Worm (Caenorhabditis elegans) whole organism, midembryonic: ENCODE data around the gene cdh-3.

Source experiments
- T22C8.4 ChIP-seq: fragments of 200-800 bp; sonication (Bioruptor generic); IDR thresholded peaks from 2 replicates; pipeline ENCODE4 v1.3.6; 2022; ENCODE audit warnings: missing genetic modification characterization, missing compliant biosample characterization
- cog-1 ChIP-seq: sonication (generic microtip); optimal IDR thresholded peaks from 2 replicates; lab custom pipeline; 2016; ENCODE audit warnings: missing genetic modification characterization, missing compliant biosample characterization
- flt-1 ChIP-seq: fragments of 200-800 bp; sonication (Bioruptor generic); IDR thresholded peaks from 2 replicates; pipeline ENCODE4 v1.3.6; 2022; ENCODE audit warnings: missing genetic modification characterization, missing compliant biosample characterization
- klf-2 ChIP-seq: fragments of 200-800 bp; sonication (Bioruptor generic); conservative IDR thresholded peaks from 2 replicates; pipeline ENCODE4 v1.3.6; 2022; ENCODE audit warnings: missing genetic modification reagents, missing genetic modification characterization, missing compliant biosample characterization
- med-1 ChIP-seq: sonication (generic microtip); optimal IDR thresholded peaks from 2 replicates; lab custom pipeline; 2017; ENCODE audit warnings: missing genetic modification characterization, mild to moderate bottlenecking, missing compliant biosample characterization, antibody characterized with exemption, missing genetic modification reagents; ENCODE audit not compliant: insufficient read depth
- ref-1 ChIP-seq: fragments of 200-800 bp; sonication (Bioruptor generic); conservative IDR thresholded peaks from 2 replicates; pipeline ENCODE4 v1.3.6; 2022; ENCODE audit warnings: missing genetic modification reagents, missing genetic modification characterization, missing compliant biosample characterization
- tab-1 ChIP-seq: fragments of 200-800 bp; sonication (Bioruptor generic); IDR thresholded peaks from 2 replicates; pipeline ENCODE4 v1.3.6; 2022; ENCODE audit warnings: missing genetic modification characterization, missing compliant biosample characterization
- ztf-23 ChIP-seq: fragments of 200-800 bp; sonication (Bioruptor generic); IDR thresholded peaks from 2 replicates; pipeline ENCODE4 v1.3.6; 2022; ENCODE audit warnings: missing genetic modification reagents, missing genetic modification characterization, missing compliant biosample characterization
- ztf-29 ChIP-seq: fragments of 200-800 bp; sonication (Bioruptor generic); IDR thresholded peaks from 2 replicates; pipeline ENCODE4 v1.3.6; 2022; ENCODE audit warnings: missing genetic modification reagents, missing genetic modification characterization, missing compliant biosample characterization

The cdh-3 gene

ce11 chrIII:7722411-7722810 lies 31.8 kb downstream of the cdh-3 start:
- TF ChIP-seq ztf-23 (GFP tag; lab: Robert Waterston, UW) = no peak
- no peak for TF ChIP-seq tab-1 (GFP tag; lab: Robert Waterston, UW)
- no peak for TF ChIP-seq klf-2
- no peak for TF ChIP-seq ztf-29 (GFP tag; lab: Robert Waterston, UW)
- TF ChIP-seq med-1 (GFP tag; lab: Kevin White, UChicago) = no peak
- no peak for TF ChIP-seq cog-1 (tag; lab: Kevin White, UChicago)
- no peak for TF ChIP-seq ref-1 (GFP tag; lab: Robert Waterston, UW)
- TF ChIP-seq T22C8.4 = no peak
- TF ChIP-seq flt-1 = no peak

DNA sequence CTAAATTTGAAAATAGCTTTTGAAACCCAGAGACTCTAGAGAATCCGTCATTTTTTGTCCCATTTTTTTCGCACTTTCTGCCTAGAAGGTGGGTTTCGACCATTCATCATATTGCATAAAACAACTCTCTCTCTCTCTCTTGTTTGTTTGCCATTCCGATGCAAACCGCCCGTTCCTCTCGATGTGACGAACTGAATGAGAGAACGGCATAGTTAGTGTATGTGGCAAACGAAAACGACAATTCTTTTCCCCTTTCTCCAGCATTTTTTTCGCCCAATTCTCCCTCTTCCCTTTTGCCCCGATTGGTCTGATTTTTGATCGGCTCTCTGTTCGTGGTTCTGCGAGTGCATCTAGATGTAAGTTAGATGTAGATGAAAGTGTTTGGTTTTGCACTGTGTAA lies 32.7 kb downstream of the cdh-3 start:
- TF ChIP-seq tab-1 (GFP tag; lab: Robert Waterston, UW) (no peak), ztf-29 (GFP tag; lab: Robert Waterston, UW) (no peak), flt-1 (no peak), T22C8.4 (no peak), klf-2 (no peak), med-1 (GFP tag; lab: Kevin White, UChicago) (no peak), ztf-23 (GFP tag; lab: Robert Waterston, UW) (no peak), cog-1 (tag; lab: Kevin White, UChicago) (no peak), ref-1 (GFP tag; lab: Robert Waterston, UW) (no peak)

DNA sequence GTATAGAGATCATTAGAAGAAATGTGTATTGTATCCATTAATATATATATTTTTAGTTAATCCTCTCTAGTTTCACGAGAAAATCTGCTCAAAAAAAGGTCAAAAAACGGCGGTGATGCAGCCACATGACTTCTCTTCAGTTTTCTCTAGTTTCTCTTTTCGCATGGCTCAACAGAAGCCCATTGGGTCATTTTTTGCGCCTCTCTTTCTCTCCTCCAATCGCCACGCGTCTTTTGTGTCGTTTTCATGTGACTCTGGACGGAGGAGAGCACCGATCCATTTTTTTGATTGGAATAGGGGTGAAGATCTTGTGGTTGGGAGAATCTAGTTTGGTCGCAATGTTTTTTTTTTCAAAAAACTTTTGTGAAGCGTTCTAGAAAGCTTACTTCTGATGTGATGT lies 33.4 kb downstream of the cdh-3 start:
- TF ChIP-seq flt-1 (no peak), tab-1 (GFP tag; lab: Robert Waterston, UW) (no peak), ztf-23 (GFP tag; lab: Robert Waterston, UW) (no peak), ref-1 (GFP tag; lab: Robert Waterston, UW) (no peak), T22C8.4 (no peak), med-1 (GFP tag; lab: Kevin White, UChicago) (no peak), cog-1 (tag; lab: Kevin White, UChicago) (no peak), ztf-29 (GFP tag; lab: Robert Waterston, UW) (no peak), klf-2 (no peak)

DNA sequence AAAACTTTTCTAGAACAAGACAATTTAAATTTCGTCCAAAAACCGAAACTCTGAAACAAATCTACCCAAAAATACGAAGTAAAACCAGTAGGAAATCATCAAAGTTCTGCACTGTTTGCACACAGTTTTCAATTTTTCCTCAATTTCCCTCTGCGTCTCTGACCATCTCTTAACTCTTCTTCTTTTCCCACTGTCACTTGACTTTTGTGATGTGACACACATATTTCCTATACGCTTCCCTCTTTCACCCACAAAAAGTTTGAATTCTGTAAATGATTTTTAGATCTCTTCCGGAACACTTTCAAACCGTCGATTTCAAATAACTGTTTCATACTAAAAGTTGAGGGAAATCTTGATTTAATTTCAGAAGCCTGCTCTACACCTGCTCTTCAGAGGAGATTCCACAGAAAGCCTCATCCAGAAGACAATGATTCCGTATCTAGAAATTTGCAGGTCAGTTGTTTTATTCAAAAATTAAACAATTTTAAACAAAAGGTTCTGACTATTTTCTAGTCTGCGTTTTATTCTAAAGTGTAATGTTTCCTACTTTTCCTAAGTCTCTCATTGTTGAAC lies 34.8 kb downstream of the cdh-3 start, which contains the start of gene ncl-1:
Gene ncl-1, plus strand, starts transcription at position 366 of the 573 bp plus-strand sequence.
- TF ChIP-seq ztf-29 (GFP tag; lab: Robert Waterston, UW) = no peak
- TF ChIP-seq ztf-23 (GFP tag; lab: Robert Waterston, UW) = no peak
- TF ChIP-seq med-1 (GFP tag; lab: Kevin White, UChicago) = no peak

DNA sequence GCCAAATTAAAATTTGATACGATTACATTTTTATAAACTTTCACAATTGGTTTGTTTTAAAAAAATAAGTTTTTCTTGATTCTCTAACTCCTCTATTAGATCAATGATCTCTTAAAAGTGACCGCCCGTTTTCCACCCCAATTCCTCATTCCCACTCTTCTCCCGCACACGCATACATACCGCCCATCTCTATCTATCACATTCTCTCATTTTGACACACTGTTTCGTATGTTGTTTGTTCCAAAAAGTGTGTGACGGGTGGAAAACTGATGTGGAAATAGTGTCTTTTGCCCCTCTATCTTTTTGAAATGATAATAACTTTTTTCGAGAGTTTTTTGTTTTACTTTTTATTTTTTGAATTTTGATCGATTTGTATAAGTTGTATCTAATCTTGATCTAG lies 35.9 kb downstream of the cdh-3 start:
- no peak for TF ChIP-seq ztf-23 (GFP tag; lab: Robert Waterston, UW)
- no peak for TF ChIP-seq klf-2
- TF ChIP-seq tab-1 (GFP tag; lab: Robert Waterston, UW) = no peak
- no peak for TF ChIP-seq ztf-29 (GFP tag; lab: Robert Waterston, UW)
- no peak for TF ChIP-seq cog-1 (tag; lab: Kevin White, UChicago)
- TF ChIP-seq ref-1 (GFP tag; lab: Robert Waterston, UW) = no peak
- TF ChIP-seq med-1 (GFP tag; lab: Kevin White, UChicago) = no peak
- no peak for TF ChIP-seq T22C8.4
- TF ChIP-seq flt-1 = no peak

DNA sequence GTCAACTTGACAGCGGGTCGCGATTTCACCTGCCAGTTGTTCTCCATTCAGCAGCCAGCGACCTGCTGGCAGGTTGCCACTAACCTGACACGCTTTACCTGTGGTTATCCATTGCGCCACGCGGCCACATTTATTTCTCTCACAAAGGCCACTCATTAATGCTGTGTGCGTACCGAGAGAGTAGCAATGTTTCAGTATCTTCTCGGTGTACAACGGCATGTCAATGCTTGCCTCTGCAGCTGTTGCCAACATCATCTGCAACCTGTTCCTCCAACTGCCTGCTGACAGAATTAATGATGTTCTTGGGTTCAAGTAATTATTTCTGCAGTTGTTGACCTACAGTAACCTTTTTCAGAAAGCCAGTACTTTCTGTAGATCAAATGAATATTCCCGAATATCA lies 37.7 kb downstream of the cdh-3 start:
- no peak for TF ChIP-seq ztf-29 (GFP tag; lab: Robert Waterston, UW)
- no peak for TF ChIP-seq T22C8.4
- TF ChIP-seq klf-2 = no peak

DNA sequence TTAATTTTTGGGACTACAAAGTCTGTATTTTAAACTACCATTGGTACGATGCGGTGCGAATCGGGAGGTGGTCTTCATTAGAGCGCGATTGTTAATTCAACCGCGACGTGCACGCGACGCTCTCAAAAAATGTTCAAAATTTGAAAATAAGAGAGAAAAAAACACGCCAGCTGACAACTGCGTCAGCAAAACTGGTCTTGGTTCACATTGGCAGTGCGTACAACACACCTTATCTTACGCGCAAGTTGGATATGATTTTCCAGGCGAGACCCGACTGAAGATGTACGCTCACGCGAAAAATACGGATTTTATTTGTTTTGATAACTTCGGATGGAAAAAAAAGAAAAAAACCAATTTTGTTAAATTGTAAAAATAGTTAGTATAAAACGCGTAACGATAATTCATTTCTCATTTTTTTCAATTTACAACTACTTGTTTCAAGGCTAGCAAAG lies 42.3 kb downstream of the cdh-3 start, which contains the start of gene C03B8.3:
Gene C03B8.3, plus strand, starts transcription at position 402 of the 452 bp plus-strand sequence.
- TF ChIP-seq flt-1 = no peak
- TF ChIP-seq cog-1 (tag; lab: Kevin White, UChicago) = no peak
- no peak for TF ChIP-seq klf-2
- no peak for TF ChIP-seq T22C8.4
- TF ChIP-seq ztf-23 (GFP tag; lab: Robert Waterston, UW) = no peak
- TF ChIP-seq med-1 (GFP tag; lab: Kevin White, UChicago) = no peak
- TF ChIP-seq ztf-29 (GFP tag; lab: Robert Waterston, UW) = no peak

DNA sequence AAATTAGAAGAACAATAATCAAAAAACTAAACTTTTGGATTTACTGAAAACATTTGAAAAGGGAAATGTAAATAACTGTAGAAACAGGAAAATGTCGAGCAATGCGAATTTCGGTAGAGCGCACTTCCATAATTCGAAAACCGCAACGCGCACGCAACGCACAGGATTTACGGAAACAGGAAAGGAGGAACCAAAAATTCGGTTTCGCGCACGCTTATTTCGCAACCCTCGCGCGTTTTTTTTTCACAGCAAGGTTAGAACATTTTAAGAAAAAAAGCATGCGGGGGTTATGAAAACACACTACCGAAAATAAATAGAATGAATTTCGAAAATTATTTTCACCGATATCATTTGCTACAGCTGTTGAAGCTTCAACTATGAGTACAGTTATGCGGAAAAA lies 42.8 kb downstream of the cdh-3 start:
- TF ChIP-seq med-1 (GFP tag; lab: Kevin White, UChicago) = no peak
- TF ChIP-seq cog-1 (tag; lab: Kevin White, UChicago) = no peak
- no peak for TF ChIP-seq ztf-23 (GFP tag; lab: Robert Waterston, UW)
- no peak for TF ChIP-seq T22C8.4
- TF ChIP-seq ref-1 (GFP tag; lab: Robert Waterston, UW) = no peak
- TF ChIP-seq ztf-29 (GFP tag; lab: Robert Waterston, UW) = no peak
- TF ChIP-seq klf-2 = no peak
- TF ChIP-seq flt-1 = no peak
- no peak for TF ChIP-seq tab-1 (GFP tag; lab: Robert Waterston, UW)

DNA sequence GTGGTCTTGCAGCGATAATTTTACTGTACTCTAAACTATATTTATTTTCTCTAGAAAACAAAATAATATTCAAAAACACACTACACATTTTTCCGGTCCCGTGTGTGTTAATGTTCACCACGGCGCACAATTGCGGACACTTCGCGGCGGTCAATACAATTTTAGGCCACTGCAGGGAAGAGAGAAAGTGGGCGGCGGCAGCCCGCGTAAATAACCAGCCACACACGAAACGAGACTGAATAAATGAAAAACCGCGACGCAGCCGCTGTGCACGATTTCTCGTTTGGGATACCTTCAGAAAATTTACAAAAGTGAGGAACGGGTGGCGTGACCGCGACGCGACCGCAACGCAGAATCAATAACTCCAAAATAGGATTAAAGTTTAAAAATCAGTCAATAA lies 43.3 kb downstream of the cdh-3 start:
- TF ChIP-seq klf-2 = no peak
- TF ChIP-seq cog-1 (tag; lab: Kevin White, UChicago) = peak; percentile 0
- TF ChIP-seq flt-1 = peak; percentile 55; the same call in 1 of the 2 replicates

ce11 chrIII:7710066-7710465 lies 44.2 kb downstream of the cdh-3 start:
- TF ChIP-seq cog-1 (tag; lab: Kevin White, UChicago) = peak; percentile 48
- TF ChIP-seq ref-1 (GFP tag; lab: Robert Waterston, UW) = no peak
- peak; percentile 87 for TF ChIP-seq T22C8.4
- TF ChIP-seq flt-1 = 0 out of 2 replicates have a peak, but pooled peaks have one; percentile 23
